Fruit fly (Drosophila melanogaster): ENCODE data around the gene Tfb5.
A peak's percentile ranks its signal among the peaks of the same experiment; 100 is the strongest.

Gene Tfb5

DNA sequence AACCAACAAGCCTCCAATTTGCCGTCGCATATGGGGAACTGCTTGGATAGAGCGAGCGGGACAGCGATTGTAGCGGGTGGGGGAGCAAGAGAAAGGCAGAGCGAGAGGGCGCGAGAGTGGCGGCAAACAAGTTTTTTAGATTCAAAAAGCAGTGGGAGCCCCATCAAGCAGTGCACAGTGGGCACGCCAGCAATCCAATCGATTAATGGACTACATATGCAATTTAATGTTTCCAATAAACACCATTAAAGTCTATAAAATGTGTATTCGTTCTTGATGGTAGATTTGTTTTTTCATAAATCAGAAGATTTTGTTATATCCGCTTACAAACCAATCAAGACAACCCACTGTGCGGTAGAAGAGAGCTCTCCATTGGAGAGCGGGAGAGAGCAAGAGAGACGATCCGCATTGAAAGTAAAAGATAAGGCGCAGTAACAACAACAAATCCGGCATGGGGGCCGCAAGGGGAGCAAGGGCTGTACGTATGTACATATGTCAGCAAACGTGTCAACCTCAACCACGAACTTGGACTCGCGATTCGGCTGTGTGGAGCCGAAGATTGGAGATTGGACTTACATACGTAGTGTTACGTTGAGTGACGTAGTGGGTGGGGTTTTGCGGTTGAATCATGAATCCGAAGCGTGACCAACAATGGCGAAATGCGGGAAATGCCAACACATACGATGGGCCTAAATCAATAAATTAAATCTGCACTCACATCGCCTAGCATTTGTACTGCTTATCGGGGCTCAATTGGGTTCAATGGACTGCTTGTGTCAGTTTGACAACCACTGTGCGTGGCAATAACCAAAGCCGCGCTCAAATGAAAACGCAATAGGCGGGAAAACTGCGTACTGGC lies 13.0 kb downstream of the Tfb5 start (continued):
- TF ChIP-seq Lpt (GFP tag; optimal IDR thresholded peaks at IDR 0.05): peak; percentile 100
- peak; percentile 99 for TF ChIP-seq eg (GFP tag; IDR thresholded peaks at IDR 0.05)
- peak; percentile 99 for TF ChIP-seq CG4318 (GFP tag; optimal IDR thresholded peaks at IDR 0.05)
- peak; percentile 99 for TF ChIP-seq esn (GFP tag; optimal IDR thresholded peaks at IDR 0.05)
- TF ChIP-seq fd59A (GFP tag; optimal IDR thresholded peaks at IDR 0.05): peak; percentile 98
- peak; percentile 99 for TF ChIP-seq Ets96B (tag; optimal IDR thresholded peaks at IDR 0.05)
- peak; percentile 99 for TF ChIP-seq CG15336 (GFP tag; IDR thresholded peaks at IDR 0.05)
- peak; percentile 99 for TF ChIP-seq CG1621 (tag; optimal IDR thresholded peaks at IDR 0.05)
- peak; percentile 99; the same call in 1 of the 2 replicates for TF ChIP-seq CG11294 (GFP tag; IDR thresholded peaks at IDR 0.05)
- TF ChIP-seq CG8632 (GFP tag; optimal IDR thresholded peaks at IDR 0.05): peak; percentile 99
- peak; percentile 99 for TF ChIP-seq topi (GFP tag; optimal IDR thresholded peaks at IDR 0.05)
- peak; percentile 99 for TF ChIP-seq pdm3 (GFP tag; optimal IDR thresholded peaks at IDR 0.05)
- peak; percentile 98 for TF ChIP-seq fd85E (GFP tag; optimal IDR thresholded peaks at IDR 0.05)
- peak; percentile 98 for TF ChIP-seq CG8319 (GFP tag; optimal IDR thresholded peaks at IDR 0.05)
- TF ChIP-seq CG6792 (GFP tag; optimal IDR thresholded peaks at IDR 0.05): peak; percentile 99
- TF ChIP-seq Ets21C (GFP tag; optimal IDR thresholded peaks at IDR 0.05): peak; percentile 99
- peak; percentile 98 for TF ChIP-seq vri (GFP tag; optimal IDR thresholded peaks at IDR 0.05)
- TF ChIP-seq CG16779 (tag; optimal IDR thresholded peaks at IDR 0.05): peak; percentile 99
- peak; percentile 98 for TF ChIP-seq achi (GFP tag; optimal IDR thresholded peaks at IDR 0.05)
- peak; percentile 98 for TF ChIP-seq CG6854 (GFP tag; optimal IDR thresholded peaks at IDR 0.05)
- TF ChIP-seq Hr39 (GFP tag; optimal IDR thresholded peaks at IDR 0.05): peak; percentile 99
- peak; percentile 99 for TF ChIP-seq Sox15 (GFP tag; optimal IDR thresholded peaks at IDR 0.05)
- peak; percentile 95 for TF ChIP-seq Eip93F (GFP tag; optimal IDR thresholded peaks at IDR 0.05)
- peak; percentile 99 for TF ChIP-seq net (GFP tag; optimal IDR thresholded peaks at IDR 0.05)
- TF ChIP-seq CG31627 (GFP tag; optimal IDR thresholded peaks at IDR 0.05): peak; percentile 99
- peak; percentile 100 for TF ChIP-seq CG6276 (GFP tag; optimal IDR thresholded peaks at IDR 0.05)
- TF ChIP-seq fkh (GFP tag; optimal IDR thresholded peaks at IDR 0.05): peak; percentile 90
- peak; percentile 99 for TF ChIP-seq Met (GFP tag; optimal IDR thresholded peaks at IDR 0.05)
- TF ChIP-seq CG9139 (GFP tag; optimal IDR thresholded peaks at IDR 0.05): peak; percentile 96
- TF ChIP-seq CG8119 (GFP tag; IDR thresholded peaks at IDR 0.05): peak; percentile 99
- TF ChIP-seq svp (GFP tag): peak; percentile 100
- TF ChIP-seq CG3032 (tag; optimal IDR thresholded peaks at IDR 0.05): peak; percentile 99
- TF ChIP-seq CG10631 (GFP tag; optimal IDR thresholded peaks at IDR 0.05): peak; percentile 99
- peak; percentile 99 for TF ChIP-seq dac (GFP tag; optimal IDR thresholded peaks at IDR 0.05)
- peak; percentile 97 for TF ChIP-seq Blimp-1 (GFP tag; optimal IDR thresholded peaks at IDR 0.05)
- TF ChIP-seq Hr38 (GFP tag; optimal IDR thresholded peaks at IDR 0.05): peak; percentile 90
- peak; percentile 99 for TF ChIP-seq Gug (GFP tag; IDR thresholded peaks at IDR 0.05)
- peak; percentile 100 for TF ChIP-seq Eip78C (GFP tag)
- peak; percentile 98 for TF ChIP-seq CG6808 (GFP tag; optimal IDR thresholded peaks at IDR 0.05)
- peak; percentile 99 for TF ChIP-seq Sox102F (GFP tag; optimal IDR thresholded peaks at IDR 0.05)
- peak; percentile 98 for TF ChIP-seq dsx (GFP tag; optimal IDR thresholded peaks at IDR 0.05; ENCODE audit: poor library complexity, severe bottlenecking)
